Worm (Caenorhabditis elegans): Measurements from ENCODE around the gene str-32.

DNA sequence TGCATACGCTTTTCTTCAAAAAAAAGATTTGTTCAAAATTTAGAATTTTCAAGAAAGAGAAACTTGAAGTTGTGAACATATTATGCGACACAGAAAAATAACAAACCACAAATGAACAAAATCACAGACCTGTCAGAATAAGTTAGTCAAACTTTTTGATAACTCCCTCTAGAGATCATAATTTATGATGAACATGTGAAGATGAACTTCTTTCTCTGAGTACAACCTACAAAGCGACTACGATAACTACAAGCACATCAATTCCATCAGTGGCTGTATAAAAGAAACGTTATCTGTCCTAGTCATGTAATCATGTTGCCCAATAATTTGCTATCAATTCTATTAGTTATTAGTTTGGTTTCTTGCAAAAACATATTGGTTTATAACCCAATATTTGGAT is 14.5 kb upstream of the str-32 start, which contains the start of gene ugt-9:
- TF ChIP-seq ztf-26 (tag; optimal IDR thresholded peaks at IDR 0.05) (no peak), ztf-6 (GFP tag; IDR thresholded peaks at IDR 0.05) (no peak), ama-1 (optimal IDR thresholded peaks at IDR 0.05) (no peak), ama-1 (GFP tag; optimal IDR thresholded peaks at IDR 0.05) (no peak), hlh-12 (tag; optimal IDR thresholded peaks at IDR 0.05) (no peak)

Data from whole organism, young adult.